Worm (Caenorhabditis elegans): ENCODE data around the gene nas-24.

ce11 chrV:13753481-13753880, 15.7 kb upstream of the nas-24 start, which contains the start of gene F20G2.1:
- TF ChIP-seq tab-1 (GFP tag; IDR thresholded peaks at IDR 0.05) (no peak), flt-1 (GFP tag; IDR thresholded peaks at IDR 0.05) (no peak), klf-2 (GFP tag; conservative IDR thresholded peaks at IDR 0.05) (no peak), T22C8.4 (GFP tag; IDR thresholded peaks at IDR 0.05) (no peak), ref-1 (GFP tag; conservative IDR thresholded peaks at IDR 0.05) (no peak)
